Worm (Caenorhabditis elegans) whole organism, midembryonic: ENCODE results near the gene ugt-57.

Experiments used
- T22C8.4 ChIP-seq: fragments of 200-800 bp; sonication (Bioruptor generic); IDR thresholded peaks from 2 replicates; pipeline ENCODE4 v1.3.6; 2022; ENCODE audit warnings: missing genetic modification characterization, missing compliant biosample characterization
- cog-1 ChIP-seq: sonication (generic microtip); optimal IDR thresholded peaks from 2 replicates; lab custom pipeline; 2016; ENCODE audit warnings: missing genetic modification characterization, missing compliant biosample characterization
- flt-1 ChIP-seq: fragments of 200-800 bp; sonication (Bioruptor generic); IDR thresholded peaks from 2 replicates; pipeline ENCODE4 v1.3.6; 2022; ENCODE audit warnings: missing genetic modification characterization, missing compliant biosample characterization
- klf-2 ChIP-seq: fragments of 200-800 bp; sonication (Bioruptor generic); conservative IDR thresholded peaks from 2 replicates; pipeline ENCODE4 v1.3.6; 2022; ENCODE audit warnings: missing genetic modification reagents, missing genetic modification characterization, missing compliant biosample characterization
- ref-1 ChIP-seq: fragments of 200-800 bp; sonication (Bioruptor generic); conservative IDR thresholded peaks from 2 replicates; pipeline ENCODE4 v1.3.6; 2022; ENCODE audit warnings: missing genetic modification reagents, missing genetic modification characterization, missing compliant biosample characterization
- tab-1 ChIP-seq: fragments of 200-800 bp; sonication (Bioruptor generic); IDR thresholded peaks from 2 replicates; pipeline ENCODE4 v1.3.6; 2022; ENCODE audit warnings: missing genetic modification characterization, missing compliant biosample characterization
- ztf-23 ChIP-seq: fragments of 200-800 bp; sonication (Bioruptor generic); IDR thresholded peaks from 2 replicates; pipeline ENCODE4 v1.3.6; 2022; ENCODE audit warnings: missing genetic modification reagents, missing genetic modification characterization, missing compliant biosample characterization
- ztf-29 ChIP-seq: fragments of 200-800 bp; sonication (Bioruptor generic); IDR thresholded peaks from 2 replicates; pipeline ENCODE4 v1.3.6; 2022; ENCODE audit warnings: missing genetic modification reagents, missing genetic modification characterization, missing compliant biosample characterization

DNA sequence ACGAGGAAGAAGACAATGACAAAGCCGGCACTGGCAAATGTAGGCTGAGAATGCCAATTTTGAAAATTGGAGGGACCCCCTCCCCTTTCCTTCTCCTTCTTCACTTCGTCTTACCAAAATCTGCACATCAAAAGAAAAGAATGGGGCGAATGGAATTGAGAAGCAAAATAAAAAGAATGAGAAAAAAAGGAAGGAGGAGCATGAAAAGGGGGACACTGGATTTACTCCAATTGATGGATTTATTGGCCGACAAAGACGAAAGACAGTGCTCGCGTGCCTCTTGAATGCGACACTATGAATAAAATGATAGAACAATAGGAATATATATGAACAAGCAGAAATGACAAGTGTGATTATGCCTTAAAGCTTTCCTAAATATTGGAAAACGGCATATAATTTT, 32.6 kb upstream of the ugt-57 start:
- TF ChIP-seq ztf-23 (GFP tag; lab: Robert Waterston, UW) (peak; percentile 44; the same call in 1 of the 2 replicates), tab-1 (GFP tag; lab: Robert Waterston, UW) (no peak), cog-1 (tag; lab: Kevin White, UChicago) (no peak), klf-2 (no peak), flt-1 (GFP tag; lab: Robert Waterston, UW) (no peak), ref-1 (GFP tag; lab: Robert Waterston, UW) (no peak), ztf-29 (GFP tag; lab: Robert Waterston, UW) (no peak), T22C8.4 (GFP tag; lab: Robert Waterston, UW) (no peak)
